Fruit fly (Drosophila melanogaster) whole organism, embryonic: Measurements from ENCODE around the gene mRpL49.

Source experiments
- Ada2b ChIP-seq: fragments of 200-800 bp; sonication (Bioruptor generic); IDR thresholded peaks from 2 replicates; pipeline ENCODE4 v1.3.6; 2022; ENCODE audit warnings: missing biosample characterization, missing genetic modification characterization
- Atf3 ChIP-seq: fragments of 200-800 bp; sonication (Bioruptor generic); optimal IDR thresholded peaks from 3 replicates; lab custom pipeline; 2016; ENCODE audit warnings: missing biosample characterization, missing genetic modification characterization
- Bdp1 ChIP-seq: fragments of 200-800 bp; sonication (Bioruptor generic); optimal IDR thresholded peaks from 3 replicates; lab custom pipeline; 2016; ENCODE audit warnings: missing biosample characterization, missing genetic modification characterization
- CG13287 ChIP-seq: fragments of 200-800 bp; sonication (Bioruptor generic); IDR thresholded peaks from 2 replicates; pipeline ENCODE4 v1.3.6; 2022; ENCODE audit warnings: missing biosample characterization, missing genetic modification characterization; ENCODE audit not compliant: partially characterized antibody
- CG15514 ChIP-seq: fragments of 200-800 bp; sonication (Bioruptor generic); optimal IDR thresholded peaks from 3 replicates; lab custom pipeline; 2017; ENCODE audit warnings: missing biosample characterization, missing genetic modification characterization, mild to moderate bottlenecking, moderate library complexity, missing genetic modification reagents
- CG17359 ChIP-seq: fragments of 200-800 bp; sonication (Bioruptor generic); optimal IDR thresholded peaks from 3 replicates; lab custom pipeline; 2018; ENCODE audit warnings: missing biosample characterization, mild to moderate bottlenecking, missing genetic modification characterization, moderate library complexity
- CG30431 ChIP-seq: fragments of 200-800 bp; sonication (Bioruptor generic); optimal IDR thresholded peaks from 2 replicates; lab custom pipeline; 2017; ENCODE audit warnings: missing biosample characterization, missing genetic modification characterization
- CG31365 ChIP-seq: fragments of 200-800 bp; sonication (Bioruptor generic); optimal IDR thresholded peaks from 2 replicates; lab custom pipeline; 2018; ENCODE audit warnings: missing biosample characterization, mild to moderate bottlenecking, missing genetic modification characterization
- CG34422 ChIP-seq: fragments of 200-800 bp; sonication (Bioruptor generic); IDR thresholded peaks from 3 replicates; pipeline ENCODE4 v1.3.6; 2022; ENCODE audit warnings: missing biosample characterization, missing genetic modification characterization
- CG3847 ChIP-seq: fragments of 200-800 bp; sonication (Bioruptor generic); IDR thresholded peaks from 2 replicates; pipeline ENCODE4 v1.3.6; 2022; ENCODE audit warnings: missing biosample characterization, missing genetic modification characterization
- CG7987 ChIP-seq: fragments of 200-800 bp; sonication (Bioruptor generic); optimal IDR thresholded peaks from 2 replicates; lab custom pipeline; 2018; ENCODE audit warnings: missing biosample characterization, mild to moderate bottlenecking, missing genetic modification characterization, moderate library complexity
- CG8089 ChIP-seq: fragments of 200-800 bp; sonication (Bioruptor generic); optimal IDR thresholded peaks from 3 replicates; lab custom pipeline; 2016; ENCODE audit warnings: missing biosample characterization, missing genetic modification characterization
- CG8290 ChIP-seq, 3 experiments: fragments of 200-800 bp; sonication (Bioruptor generic); optimal IDR thresholded peaks; 2 replicates each; lab custom pipeline; 2016 to 2019; ENCODE audit warnings: missing biosample characterization in 3 of 3, missing genetic modification characterization in 3 of 3, mild to moderate bottlenecking in 2 of 3, moderate library complexity in 1 of 3
- CG9215 ChIP-seq: fragments of 200-800 bp; sonication (Bioruptor generic); IDR thresholded peaks from 2 replicates; pipeline ENCODE4 v1.3.6; 2022; ENCODE audit warnings: missing biosample characterization, missing genetic modification characterization
- CG9437 ChIP-seq: fragments of 200-800 bp; sonication (Bioruptor generic); optimal IDR thresholded peaks from 2 replicates; lab custom pipeline; 2018; ENCODE audit warnings: missing biosample characterization, mild to moderate bottlenecking, missing genetic modification characterization
- CG9932 ChIP-seq: fragments of 200-800 bp; sonication (Bioruptor generic); IDR thresholded peaks from 2 replicates; pipeline ENCODE4 v1.3.6; 2022; ENCODE audit warnings: missing biosample characterization, missing genetic modification characterization
- CHES-1-like ChIP-seq: fragments of 200-800 bp; sonication (Bioruptor generic); optimal IDR thresholded peaks from 2 replicates; lab custom pipeline; 2016; ENCODE audit warnings: missing biosample characterization, missing genetic modification characterization
- E2f2 ChIP-seq: fragments of 200-800 bp; sonication (Bioruptor generic); IDR thresholded peaks from 2 replicates; pipeline ENCODE4 v1.3.6; 2022; ENCODE audit warnings: missing biosample characterization, missing genetic modification characterization
- Ets65A ChIP-seq: fragments of 200-800 bp; sonication (Bioruptor generic); peaks from one replicate; lab custom pipeline; 2016; ENCODE audit warnings: missing biosample characterization, missing genetic modification characterization
- HmgZ ChIP-seq: fragments of 200-800 bp; sonication (Bioruptor generic); optimal IDR thresholded peaks from 2 replicates; lab custom pipeline; 2018; ENCODE audit warnings: missing biosample characterization, mild to moderate bottlenecking, missing genetic modification characterization
- MBD-R2 ChIP-seq: fragments of 200-800 bp; sonication (Bioruptor generic); IDR thresholded peaks from 2 replicates; pipeline ENCODE4 v1.3.6; 2022; ENCODE audit warnings: missing biosample characterization, missing genetic modification characterization
- MESR4 ChIP-seq: fragments of 200-800 bp; sonication (Bioruptor generic); optimal IDR thresholded peaks from 2 replicates; lab custom pipeline; 2018; ENCODE audit warnings: missing biosample characterization, mild to moderate bottlenecking, missing genetic modification characterization, moderate library complexity
- Med ChIP-seq: fragments of 200-800 bp; sonication (Bioruptor generic); peaks from one replicate; lab custom pipeline; 2016; ENCODE audit warnings: missing biosample characterization, missing genetic modification characterization, mild to moderate bottlenecking, inconsistent platforms, moderate library complexity
- Myb ChIP-seq: fragments of 200-800 bp; sonication (Bioruptor generic); optimal IDR thresholded peaks from 2 replicates; lab custom pipeline; 2016; ENCODE audit warnings: missing biosample characterization, missing genetic modification characterization
- NFAT ChIP-seq: fragments of 200-800 bp; sonication (Bioruptor generic); IDR thresholded peaks from 2 replicates; pipeline ENCODE4 v1.3.6; 2022; ENCODE audit warnings: missing biosample characterization, missing genetic modification characterization
- Pdp1 ChIP-seq, 2 experiments: fragments of 200-800 bp; sonication (Bioruptor generic); optimal IDR thresholded peaks; 3 replicates each; lab custom pipeline; 2016; ENCODE audit warnings: missing biosample characterization in 2 of 2, missing genetic modification characterization in 2 of 2, mild to moderate bottlenecking in 1 of 2, moderate library complexity in 1 of 2
- Rfx ChIP-seq: fragments of 200-800 bp; sonication (Bioruptor generic); IDR thresholded peaks from 2 replicates; pipeline ENCODE4 v1.3.6; 2022; ENCODE audit warnings: missing biosample characterization, missing genetic modification characterization
- Sin3A ChIP-seq: fragments of >200 bp; optimal IDR thresholded peaks from 2 replicates; lab custom pipeline; 2018
- Sry-β ChIP-seq: fragments of 200-800 bp; sonication (Bioruptor generic); optimal IDR thresholded peaks from 2 replicates; lab custom pipeline; 2018; ENCODE audit warnings: missing biosample characterization, mild to moderate bottlenecking, missing genetic modification characterization, moderate library complexity
- chinmo ChIP-seq: fragments of 200-800 bp; sonication (Bioruptor generic); IDR thresholded peaks from 4 replicates; pipeline ENCODE4 v1.3.6; 2022; ENCODE audit warnings: missing biosample characterization, missing genetic modification characterization; ENCODE audit not compliant: partially characterized antibody
- croc ChIP-seq: fragments of 200-800 bp; sonication (Bioruptor generic); conservative IDR thresholded peaks from 3 replicates; pipeline ENCODE4 v1.3.6; 2022; ENCODE audit warnings: missing biosample characterization, missing genetic modification characterization
- crol ChIP-seq: fragments of 200-800 bp; sonication (Bioruptor generic); IDR thresholded peaks from 2 replicates; pipeline ENCODE4 v1.3.6; 2022; ENCODE audit warnings: missing biosample characterization, missing genetic modification characterization
- fd64A ChIP-seq: fragments of 200-800 bp; sonication (Bioruptor generic); optimal IDR thresholded peaks from 3 replicates; lab custom pipeline; 2018; ENCODE audit warnings: missing biosample characterization, mild to moderate bottlenecking, missing genetic modification characterization
- hkb ChIP-seq, 2 experiments: fragments of 200-800 bp in 1 of 2; fragments of >200 bp in 1 of 2; sonication (Bioruptor generic) in 1 of 2; IDR thresholded peaks in 1 of 2; optimal IDR thresholded peaks in 1 of 2; 2 replicates each; pipeline versions ENCODE4 v1.3.6 to Lab custom; 2017 to 2022; ENCODE audit warnings: missing biosample characterization in 1 of 2, missing genetic modification characterization in 1 of 2
- mld ChIP-seq: fragments of 200-800 bp; sonication (Bioruptor generic); IDR thresholded peaks from 3 replicates; pipeline ENCODE4 v1.3.6; 2022; ENCODE audit warnings: missing biosample characterization, missing genetic modification characterization; ENCODE audit not compliant: partially characterized antibody
- nau ChIP-seq: fragments of 200-800 bp; sonication (Bioruptor generic); optimal IDR thresholded peaks from 3 replicates; lab custom pipeline; 2017; ENCODE audit warnings: missing biosample characterization, mild to moderate bottlenecking, missing genetic modification characterization, missing genetic modification reagents
- nmo ChIP-seq: fragments of 200-800 bp; sonication (Bioruptor generic); optimal IDR thresholded peaks from 2 replicates; lab custom pipeline; 2018; ENCODE audit warnings: missing biosample characterization, mild to moderate bottlenecking, missing genetic modification characterization, moderate library complexity
- odd ChIP-seq: fragments of 200-800 bp; sonication (Bioruptor generic); optimal IDR thresholded peaks from 2 replicates; lab custom pipeline; 2017; ENCODE audit warnings: missing biosample characterization, mild to moderate bottlenecking, missing genetic modification characterization
- pzg ChIP-seq: fragments of 200-800 bp; sonication (Bioruptor generic); optimal IDR thresholded peaks from 3 replicates; lab custom pipeline; 2018; ENCODE audit warnings: missing biosample characterization, mild to moderate bottlenecking, missing genetic modification characterization, moderate library complexity
- row ChIP-seq: fragments of 200-800 bp; sonication (Bioruptor generic); IDR thresholded peaks from 3 replicates; pipeline ENCODE4 v1.3.6; 2022; ENCODE audit warnings: missing biosample characterization, missing genetic modification characterization
- sd ChIP-seq: fragments of 200-800 bp; sonication (Bioruptor generic); optimal IDR thresholded peaks from 3 replicates; lab custom pipeline; 2018; ENCODE audit warnings: missing biosample characterization, mild to moderate bottlenecking, missing genetic modification characterization, moderate library complexity
- sens ChIP-seq: fragments of 200-800 bp; sonication (Bioruptor generic); peaks from one replicate; lab custom pipeline; 2016; ENCODE audit warnings: missing biosample characterization, missing genetic modification characterization
- sna ChIP-seq: fragments of 200-800 bp; sonication (Bioruptor generic); IDR thresholded peaks from 2 replicates; pipeline ENCODE4 v1.3.6; 2022; ENCODE audit warnings: missing biosample characterization, missing genetic modification characterization; ENCODE audit not compliant: partially characterized antibody
- sr ChIP-seq: fragments of 200-800 bp; sonication (Bioruptor generic); IDR thresholded peaks from 3 replicates; pipeline ENCODE4 v1.3.6; 2022; ENCODE audit warnings: missing biosample characterization, missing genetic modification characterization
- sug ChIP-seq: fragments of 200-800 bp; optimal IDR thresholded peaks from 2 replicates; lab custom pipeline; 2019; ENCODE audit warnings: missing biosample characterization, mild to moderate bottlenecking, missing genetic modification characterization, moderate library complexity
- zfh2 ChIP-seq: fragments of 200-800 bp; sonication (Bioruptor generic); optimal IDR thresholded peaks from 2 replicates; lab custom pipeline; 2016; ENCODE audit warnings: missing biosample characterization, missing genetic modification characterization

The mRpL49 gene

dm6 chrX:12898569-12898968 lies 8.3 kb upstream of the mRpL49 start, which contains the start of gene CG32650:
Gene CG32650 (minus strand): TSS chrX:12898669.
- TF ChIP-seq nau (no peak), Ets65A (GFP tag; lab: Kevin White, UChicago) (peak; percentile 5)

- TF ChIP-seq MBD-R2 (peak; percentile 88), nmo (GFP tag; lab: Kevin White, UChicago) (peak; percentile 15), pzg (peak; percentile 23), Sin3A (lab: Kevin White, UChicago) (peak; percentile 2), CG8089 (GFP tag; lab: Kevin White, UChicago) (no peak), MESR4 (GFP tag; lab: Kevin White, UChicago) (peak; percentile 43), Sry-β (GFP tag; lab: Kevin White, UChicago) (peak; percentile 93), crol (GFP tag; lab: Robert Waterston, UW) (peak; percentile 43; the same call in 1 of the 2 replicates), CG30431 (GFP tag; lab: Kevin White, UChicago) (no peak), CG17359 (tag; lab: Kevin White, UChicago) (no peak), NFAT (GFP tag; lab: Robert Waterston, UW) (peak; percentile 48; the same call in 1 of the 2 replicates), Atf3 (GFP tag; lab: Kevin White, UChicago) (no peak), Rfx (GFP tag; lab: Robert Waterston, UW) (peak; percentile 74), CG31365 (tag; lab: Kevin White, UChicago) (no peak), CG9437 (peak; percentile 48), Myb (GFP tag; lab: Kevin White, UChicago) (no peak), sr (GFP tag; lab: Robert Waterston, UW) (peak; percentile 100), sug (tag; lab: Kevin White, UChicago) (peak; percentile 18), CG15514 (GFP tag; lab: Kevin White, UChicago) (peak; percentile 10), Bdp1 (GFP tag; lab: Kevin White, UChicago) (no peak), mld (GFP tag; lab: Robert Waterston, UW) (0 out of 3 replicates have a peak, but pooled peaks have one; percentile 27), HmgZ (tag; lab: Kevin White, UChicago) (peak; percentile 0), E2f2 (GFP tag; lab: Robert Waterston, UW) (peak; percentile 13; the same call in 1 of the 2 replicates), CG9932 (peak; percentile 26; the same call in 1 of the 2 replicates), CG7987 (GFP tag; lab: Kevin White, UChicago) (no peak), fd64A (GFP tag; lab: Kevin White, UChicago) (no peak), croc (GFP tag; lab: Robert Waterston, UW) (no peak), hkb (optimal IDR thresholded peaks at IDR 0.05; lab: Kevin White, UChicago) (peak; percentile 44), hkb (GFP tag; IDR thresholded peaks at IDR 0.05; lab: Robert Waterston, UW) (no peak), CG9215 (GFP tag; lab: Robert Waterston, UW) (no peak), odd (GFP tag; lab: Kevin White, UChicago) (no peak), CG3847 (GFP tag; lab: Robert Waterston, UW) (0 out of 2 replicates have a peak, but pooled peaks have one; percentile 10), CG13287 (GFP tag; lab: Robert Waterston, UW) (peak; percentile 38; the same call in 1 of the 2 replicates), Ada2b (no peak), sd (tag; lab: Kevin White, UChicago) (peak; percentile 36), CG8290 (GFP tag; optimal IDR thresholded peaks at IDR 0.05; lab: Kevin White, UChicago) (no peak), CG8290 (tag; optimal IDR thresholded peaks at IDR 0.05; lab: Kevin White, UChicago) (peak in 1 of 2 experiments; percentile 26), row (peak; percentile 90), Pdp1 (GFP tag; optimal IDR thresholded peaks at IDR 0.05; lab: Kevin White, UChicago) (peak in 1 of 2 experiments; percentile 89), chinmo (GFP tag; lab: Robert Waterston, UW) (0 out of 4 replicates have a peak, but pooled peaks have one; percentile 27), sna (GFP tag; lab: Robert Waterston, UW) (0 out of 2 replicates have a peak, but pooled peaks have one; percentile 28), CHES-1-like (GFP tag; lab: Kevin White, UChicago) (no peak), Med (GFP tag; lab: Kevin White, UChicago) (peak; percentile 77), zfh2 (no peak), sens (GFP tag; lab: Kevin White, UChicago) (peak; percentile 44), CG34422 (GFP tag; lab: Robert Waterston, UW) (peak; percentile 49; the same call in 1 of the 3 replicates)
Observed at dm6 chrX:12900718-12901442, 6.0 kb upstream of the mRpL49 start, which contains the start of gene Coq8. Gene Coq8 (minus strand): TSS chrX:12901114.
